Worm (Caenorhabditis elegans) whole organism, L4 larva: ENCODE data around the gene lido-7.

Source experiments
- D1046.2 ChIP-seq: fragments of 200-800 bp; sonication (Bioruptor generic); IDR thresholded peaks from 2 replicates; pipeline ENCODE4 v1.3.6; 2022; ENCODE audit warnings: missing genetic modification characterization, missing compliant biosample characterization
- F10B5.3 ChIP-seq: sonication (generic microtip); optimal IDR thresholded peaks from 2 replicates; lab custom pipeline; 2016; ENCODE audit warnings: mild to moderate bottlenecking, missing genetic modification characterization, missing compliant biosample characterization
- F26F4.8 ChIP-seq: fragments of 200-800 bp; sonication (Bioruptor generic); conservative IDR thresholded peaks from 2 replicates; pipeline ENCODE4 v1.3.6; 2022; ENCODE audit warnings: missing genetic modification characterization, missing compliant biosample characterization
- F37D6.2 ChIP-seq: sonication (generic microtip); optimal IDR thresholded peaks from 2 replicates; lab custom pipeline; 2016; ENCODE audit warnings: mild to moderate bottlenecking, missing genetic modification characterization, missing compliant biosample characterization
- T26A8.4 ChIP-seq: fragments of 200-800 bp; sonication (Bioruptor generic); IDR thresholded peaks from 2 replicates; pipeline ENCODE4 v1.3.6; 2022; ENCODE audit warnings: missing genetic modification characterization, missing compliant biosample characterization
- Y5F2A.4 ChIP-seq: fragments of 200-800 bp; sonication (Bioruptor generic); optimal IDR thresholded peaks from 2 replicates; lab custom pipeline; 2018; ENCODE audit warnings: mild to moderate bottlenecking, missing genetic modification characterization, missing compliant biosample characterization
- ZK546.5 ChIP-seq, 2 experiments: sonication (generic microtip); optimal IDR thresholded peaks; 2 replicates each; lab custom pipeline; 2017; ENCODE audit warnings: missing biosample characterization in 2 of 2, missing genetic modification characterization in 2 of 2
- aha-1 ChIP-seq: fragments of 150-350 bp; peaks from one replicate; lab custom pipeline; 2014; ENCODE audit warnings: missing biosample characterization, missing genetic modification characterization
- aly-2 ChIP-seq: sonication (generic microtip); optimal IDR thresholded peaks from 2 replicates; lab custom pipeline; 2018; ENCODE audit warnings: missing biosample characterization, missing genetic modification characterization
- ceh-28 ChIP-seq: fragments of 150-350 bp; optimal IDR thresholded peaks from 2 replicates; lab custom pipeline; 2014; ENCODE audit warnings: missing biosample characterization, missing genetic modification reagents, missing genetic modification characterization
- ceh-32 ChIP-seq: sonication (generic microtip); optimal IDR thresholded peaks from 2 replicates; lab custom pipeline; 2016; ENCODE audit warnings: mild to moderate bottlenecking, missing genetic modification characterization, missing compliant biosample characterization; ENCODE audit not compliant: poor library complexity
- ceh-44 ChIP-seq: fragments of 200-800 bp; sonication (Bioruptor generic); IDR thresholded peaks from 2 replicates; pipeline ENCODE4 v1.3.6; 2022; ENCODE audit warnings: missing genetic modification reagents, missing genetic modification characterization, missing compliant biosample characterization
- ceh-62 ChIP-seq: sonication (generic microtip); optimal IDR thresholded peaks from 2 replicates; lab custom pipeline; 2017; ENCODE audit warnings: missing biosample characterization, missing genetic modification characterization
- ces-1 ChIP-seq: fragments of 150-350 bp; sonication (generic microtip); optimal IDR thresholded peaks from 4 replicates; lab custom pipeline; 2014; ENCODE audit warnings: missing biosample characterization, missing genetic modification reagents, missing genetic modification characterization
- ctbp-1 ChIP-seq: fragments of 200-800 bp; sonication (Bioruptor generic); IDR thresholded peaks from 2 replicates; pipeline ENCODE4 v1.3.6; 2022; ENCODE audit warnings: missing genetic modification reagents, missing genetic modification characterization, missing compliant biosample characterization
- daf-8 ChIP-seq: fragments of 200-800 bp; sonication (Bioruptor generic); IDR thresholded peaks from 2 replicates; pipeline ENCODE4 v1.3.6; 2022; ENCODE audit warnings: missing genetic modification characterization, missing compliant biosample characterization
- dmd-6 ChIP-seq: fragments of 200-800 bp; sonication (Bioruptor generic); IDR thresholded peaks from 2 replicates; pipeline ENCODE4 v1.3.6; 2022; ENCODE audit warnings: missing genetic modification reagents, missing genetic modification characterization, missing compliant biosample characterization
- dpl-1 ChIP-seq: fragments of 150-350 bp; optimal IDR thresholded peaks from 2 replicates; lab custom pipeline; 2014; ENCODE audit warnings: missing biosample characterization, missing genetic modification reagents, missing genetic modification characterization
- duxl-1 ChIP-seq: sonication (generic microtip); optimal IDR thresholded peaks from 2 replicates; lab custom pipeline; 2016; ENCODE audit warnings: mild to moderate bottlenecking, missing genetic modification characterization, moderate library complexity, missing compliant biosample characterization; ENCODE audit not compliant: poor library complexity
- dve-1 ChIP-seq: sonication (generic microtip); optimal IDR thresholded peaks from 2 replicates; lab custom pipeline; 2017; ENCODE audit warnings: antibody characterized with exemption, mild to moderate bottlenecking, missing genetic modification characterization, missing compliant biosample characterization; ENCODE audit not compliant: insufficient read depth
- egl-43 ChIP-seq: fragments of 200-800 bp; sonication (Bioruptor generic); IDR thresholded peaks from 2 replicates; pipeline ENCODE4 v1.3.6; 2022; ENCODE audit warnings: missing genetic modification reagents, missing genetic modification characterization, missing compliant biosample characterization
- fkh-10 ChIP-seq: fragments of 150-350 bp; optimal IDR thresholded peaks from 2 replicates; lab custom pipeline; 2014; ENCODE audit warnings: missing biosample characterization, missing genetic modification reagents, missing genetic modification characterization
- fos-1 ChIP-seq: fragments of 150-350 bp; optimal IDR thresholded peaks from 2 replicates; lab custom pipeline; 2014; ENCODE audit warnings: missing biosample characterization, missing genetic modification characterization
- hif-1 ChIP-seq, 2 experiments: sonication (generic microtip); optimal IDR thresholded peaks; 2 replicates each; lab custom pipeline; 2016 to 2017; ENCODE audit warnings: missing compliant biosample characterization in 2 of 2, missing genetic modification characterization in 2 of 2, missing genetic modification reagents in 2 of 2, missing genotype in 2 of 2, mild to moderate bottlenecking in 1 of 2
- hlh-30 ChIP-seq: sonication (generic microtip); optimal IDR thresholded peaks from 2 replicates; lab custom pipeline; 2017; ENCODE audit warnings: antibody characterized with exemption, mild to moderate bottlenecking, missing genetic modification characterization, missing compliant biosample characterization; ENCODE audit not compliant: insufficient read depth
- hmg-1.1 ChIP-seq: fragments of 200-800 bp; sonication (Bioruptor generic); IDR thresholded peaks from 2 replicates; pipeline ENCODE4 v1.3.6; 2022; ENCODE audit warnings: missing genetic modification reagents, missing genetic modification characterization, missing compliant biosample characterization
- jun-1 ChIP-seq: fragments of 150-350 bp; optimal IDR thresholded peaks from 2 replicates; lab custom pipeline; 2014; ENCODE audit warnings: missing biosample characterization, missing genetic modification reagents, missing genetic modification characterization
- lin-13 ChIP-seq: fragments of 150-350 bp; optimal IDR thresholded peaks from 2 replicates; lab custom pipeline; 2014; ENCODE audit warnings: missing biosample characterization, missing genetic modification reagents, missing genetic modification characterization
- mxl-3 ChIP-seq: fragments of 200-800 bp; sonication (Bioruptor generic); optimal IDR thresholded peaks from 2 replicates; lab custom pipeline; 2018; ENCODE audit warnings: mild to moderate bottlenecking, missing genetic modification characterization, missing compliant biosample characterization
- nhr-102 ChIP-seq: sonication (generic microtip); optimal IDR thresholded peaks from 2 replicates; lab custom pipeline; 2016; ENCODE audit warnings: mild to moderate bottlenecking, missing genetic modification characterization, moderate library complexity, missing compliant biosample characterization
- nhr-111 ChIP-seq: fragments of 200-800 bp; sonication (Bioruptor generic); optimal IDR thresholded peaks from 2 replicates; lab custom pipeline; 2018; ENCODE audit warnings: mild to moderate bottlenecking, missing genetic modification characterization, missing compliant biosample characterization
- nhr-237 ChIP-seq: sonication (generic microtip); optimal IDR thresholded peaks from 2 replicates; lab custom pipeline; 2017; ENCODE audit warnings: missing biosample characterization, missing genetic modification characterization
- nhr-41 ChIP-seq: fragments of 200-800 bp; sonication (Bioruptor generic); IDR thresholded peaks from 2 replicates; pipeline ENCODE4 v1.3.6; 2022; ENCODE audit warnings: missing genetic modification reagents, missing genetic modification characterization, missing compliant biosample characterization
- nhr-48 ChIP-seq: sonication (generic microtip); optimal IDR thresholded peaks from 2 replicates; lab custom pipeline; 2016; ENCODE audit warnings: mild to moderate bottlenecking, missing genetic modification characterization, missing compliant biosample characterization
- nhr-6 ChIP-seq: fragments of 150-350 bp; optimal IDR thresholded peaks from 2 replicates; lab custom pipeline; 2014; ENCODE audit warnings: missing biosample characterization, missing genetic modification characterization
- sdz-12 ChIP-seq: fragments of 200-800 bp; sonication (Bioruptor generic); optimal IDR thresholded peaks from 2 replicates; lab custom pipeline; 2018; ENCODE audit warnings: mild to moderate bottlenecking, missing genetic modification characterization, missing compliant biosample characterization
- set-16 ChIP-seq: fragments of 200-800 bp; sonication (Bioruptor generic); IDR thresholded peaks from 2 replicates; pipeline ENCODE4 v1.3.6; 2022; ENCODE audit warnings: missing genetic modification reagents, missing genetic modification characterization, missing compliant biosample characterization
- skn-1 ChIP-seq: fragments of 150-350 bp; optimal IDR thresholded peaks from 2 replicates; lab custom pipeline; 2014; ENCODE audit warnings: missing biosample characterization, missing genetic modification characterization
- snpc-4 ChIP-seq: fragments of 150-350 bp; optimal IDR thresholded peaks from 2 replicates; lab custom pipeline; 2014; ENCODE audit warnings: missing biosample characterization, missing genetic modification characterization
- unc-130 ChIP-seq: sonication (generic microtip); optimal IDR thresholded peaks from 2 replicates; lab custom pipeline; 2016; ENCODE audit warnings: missing genetic modification reagents, missing genetic modification characterization, missing compliant biosample characterization
- unc-39 ChIP-seq: sonication (generic microtip); optimal IDR thresholded peaks from 2 replicates; lab custom pipeline; 2017; ENCODE audit warnings: missing biosample characterization, missing genetic modification characterization
- vab-7 ChIP-seq: fragments of 200-800 bp; sonication (Bioruptor generic); IDR thresholded peaks from 2 replicates; pipeline ENCODE4 v1.3.6; 2022; ENCODE audit warnings: missing genetic modification reagents, missing genetic modification characterization, missing compliant biosample characterization
- zag-1 ChIP-seq: fragments of 150-350 bp; optimal IDR thresholded peaks from 2 replicates; lab custom pipeline; 2014; ENCODE audit warnings: missing biosample characterization, missing genetic modification characterization
- zfp-3 ChIP-seq: fragments of 200-800 bp; sonication (Bioruptor generic); conservative IDR thresholded peaks from 2 replicates; pipeline ENCODE4 v1.3.6; 2022; ENCODE audit warnings: missing genetic modification reagents, missing genetic modification characterization, missing compliant biosample characterization
- zip-2 ChIP-seq: fragments of 150-350 bp; optimal IDR thresholded peaks from 2 replicates; lab custom pipeline; 2014; ENCODE audit warnings: missing biosample characterization, missing genetic modification characterization
- ztf-7 ChIP-seq: fragments of 150-350 bp; optimal IDR thresholded peaks from 2 replicates; lab custom pipeline; 2014; ENCODE audit warnings: missing biosample characterization, missing genetic modification characterization

The lido-7 gene

ce11 chrII:2962531-2963164, 25.5 kb upstream of the lido-7 start (continued):
- TF ChIP-seq ces-1 (peak; percentile 21), nhr-102 (tag; lab: Kevin White, UChicago) (no peak), aly-2 (tag; lab: Kevin White, UChicago) (no peak), dpl-1 (GFP tag; lab: Kevin White, UChicago) (no peak), egl-43 (GFP tag; lab: Robert Waterston, UW) (0 out of 2 replicates have a peak, but pooled peaks have one; percentile 32), ceh-28 (tag; lab: Kevin White, UChicago) (no peak), sdz-12 (no peak), F10B5.3 (tag; lab: Kevin White, UChicago) (no peak), nhr-48 (tag; lab: Kevin White, UChicago) (no peak), hif-1 (tag; optimal IDR thresholded peaks at IDR 0.05; lab: Kevin White, UChicago) (no peak), lin-13 (no peak), dmd-6 (GFP tag; lab: Robert Waterston, UW) (no peak), ceh-62 (tag; lab: Kevin White, UChicago) (no peak), set-16 (GFP tag; lab: Robert Waterston, UW) (peak; percentile 24; the same call in 1 of the 2 replicates), nhr-6 (no peak), F26F4.8 (GFP tag; lab: Robert Waterston, UW) (no peak), snpc-4 (no peak), nhr-41 (GFP tag; lab: Robert Waterston, UW) (no peak), skn-1 (tag; lab: Kevin White, UChicago) (no peak), zfp-3 (GFP tag; lab: Robert Waterston, UW) (no peak), fkh-10 (GFP tag; lab: Kevin White, UChicago) (peak; percentile 92), nhr-237 (tag; lab: Kevin White, UChicago) (no peak), hmg-1.1 (GFP tag; lab: Robert Waterston, UW) (peak; percentile 55; the same call in 1 of the 2 replicates), unc-130 (no peak), mxl-3 (GFP tag; lab: Kevin White, UChicago) (no peak), Y5F2A.4 (no peak), D1046.2 (GFP tag; lab: Robert Waterston, UW) (no peak), ZK546.5 (tag; optimal IDR thresholded peaks at IDR 0.05; lab: Kevin White, UChicago) (no peak), hlh-30 (tag; lab: Kevin White, UChicago) (peak; percentile 72), vab-7 (GFP tag; lab: Robert Waterston, UW) (no peak), ceh-32 (tag; lab: Kevin White, UChicago) (no peak), ctbp-1 (GFP tag; lab: Robert Waterston, UW) (peak; percentile 60; the same call in 1 of the 2 replicates), jun-1 (tag; lab: Kevin White, UChicago) (no peak), F37D6.2 (tag; lab: Kevin White, UChicago) (peak; percentile 23), dve-1 (no peak), duxl-1 (no peak), daf-8 (GFP tag; lab: Robert Waterston, UW) (no peak), unc-39 (tag; lab: Kevin White, UChicago) (no peak), aha-1 (tag; lab: Kevin White, UChicago) (peak; percentile 93), zag-1 (no peak), ztf-7 (tag; lab: Kevin White, UChicago) (no peak), T26A8.4 (GFP tag; lab: Robert Waterston, UW) (no peak), zip-2 (no peak), ceh-44 (GFP tag; lab: Robert Waterston, UW) (no peak), fos-1 (tag; lab: Kevin White, UChicago) (no peak), nhr-111 (no peak)
